Worm (Caenorhabditis elegans) whole organism, L4/young adult: ENCODE data around the gene K09C8.9.

ENCODE experiments used
- W03F9.2 ChIP-seq: fragments of 150-350 bp; optimal IDR thresholded peaks from 2 replicates; lab custom pipeline; 2014; ENCODE audit warnings: missing biosample characterization, missing genetic modification characterization
- dao-5 ChIP-seq: sonication (generic microtip); optimal IDR thresholded peaks from 2 replicates; lab custom pipeline; 2016; ENCODE audit warnings: missing genotype, missing genetic modification characterization, moderate library complexity, missing compliant biosample characterization
- him-1 ChIP-seq: sonication (generic microtip); optimal IDR thresholded peaks from 2 replicates; lab custom pipeline; 2016; ENCODE audit warnings: missing genotype, missing genetic modification reagents, missing genetic modification characterization, missing compliant biosample characterization

DNA sequence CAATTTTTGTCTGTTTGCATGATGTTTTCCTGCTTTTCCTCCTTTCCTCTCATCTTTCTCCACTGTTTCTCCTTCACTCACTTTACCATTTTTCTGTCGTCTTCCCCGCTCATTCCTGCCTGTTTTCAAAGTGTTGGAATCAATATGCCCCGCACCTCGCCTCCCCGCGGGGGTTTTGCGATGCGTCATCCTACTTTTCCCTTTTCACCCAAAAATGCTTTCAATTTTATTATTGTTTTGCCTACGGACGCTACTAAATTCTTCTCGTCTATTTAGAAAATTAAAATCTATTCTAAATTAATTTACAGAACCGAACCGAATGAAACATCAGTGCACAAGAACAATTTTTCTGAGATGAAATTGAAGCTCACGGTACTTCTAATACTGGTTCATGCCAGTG is 24.6 kb upstream of the K09C8.9 start, which contains the start of gene ver-3:
- TF ChIP-seq dao-5, result no peak
- TF ChIP-seq W03F9.2 (tag; lab: Kevin White, UChicago), result no peak
- no peak for TF ChIP-seq him-1 (tag; lab: Kevin White, UChicago)
